Fruit fly (Drosophila melanogaster): ENCODE data around the gene RpS21.

Gene RpS21

dm6 chr2L:2857862-2858734, 2.2 kb downstream of the RpS21 start (continued):
- no peak for TF ChIP-seq ewg (GFP tag; optimal IDR thresholded peaks at IDR 0.05)
- peak; percentile 19 for TF ChIP-seq ERR (GFP tag; optimal IDR thresholded peaks at IDR 0.05)
- TF ChIP-seq CG18619 (GFP tag; optimal IDR thresholded peaks at IDR 0.05) = no peak
- 0 out of 3 replicates have a peak, but pooled peaks have one; percentile 24 for TF ChIP-seq tgo (GFP tag; IDR thresholded peaks at IDR 0.05)
- TF ChIP-seq klu (GFP tag; IDR thresholded peaks at IDR 0.05) = no peak
- TF ChIP-seq CG9817 (tag; optimal IDR thresholded peaks at IDR 0.05) = no peak
- TF ChIP-seq CG7556 (GFP tag; optimal IDR thresholded peaks at IDR 0.05) = peak; percentile 14
- TF ChIP-seq CG18764 (GFP tag; optimal IDR thresholded peaks at IDR 0.05) = no peak
- peak; percentile 83 for TF ChIP-seq Drgx (GFP tag; IDR thresholded peaks at IDR 0.05)
- TF ChIP-seq pan (optimal IDR thresholded peaks at IDR 0.05) = no peak
- no peak for TF ChIP-seq pan (GFP tag; optimal IDR thresholded peaks at IDR 0.05 in 1 of 2, IDR thresholded peaks at IDR 0.05 in 1 of 2)
- peak; percentile 1 for TF ChIP-seq CG5245 (GFP tag; optimal IDR thresholded peaks at IDR 0.05)
- peak; percentile 8 for TF ChIP-seq shn (GFP tag; optimal IDR thresholded peaks at IDR 0.05)
- peak; percentile 85 for TF ChIP-seq cg (GFP tag; optimal IDR thresholded peaks at IDR 0.05)
- TF ChIP-seq dysf (GFP tag; IDR thresholded peaks at IDR 0.05) = 0 out of 3 replicates have a peak, but pooled peaks have one; percentile 40
- no peak for TF ChIP-seq CG12104 (GFP tag; optimal IDR thresholded peaks at IDR 0.05)
- TF ChIP-seq CG13296 (GFP tag; optimal IDR thresholded peaks at IDR 0.05) = peak; percentile 20
- TF ChIP-seq chinmo (GFP tag; IDR thresholded peaks at IDR 0.05; ENCODE audit: partially characterized antibody) = peak; percentile 88; the same call in 3 of the 4 replicates
- peak; percentile 11 for TF ChIP-seq Sox100B (GFP tag; optimal IDR thresholded peaks at IDR 0.05)
- no peak for TF ChIP-seq kni (GFP tag; optimal IDR thresholded peaks at IDR 0.05)
- TF ChIP-seq yki (optimal IDR thresholded peaks at IDR 0.05) = no peak
- TF ChIP-seq hth (optimal IDR thresholded peaks at IDR 0.05) = no peak
- no peak for TF ChIP-seq Hmr (GFP tag; optimal IDR thresholded peaks at IDR 0.05)
- no peak for TF ChIP-seq Elba2 (GFP tag; optimal IDR thresholded peaks at IDR 0.05)
- no peak for TF ChIP-seq org-1 (GFP tag; optimal IDR thresholded peaks at IDR 0.05)
- TF ChIP-seq CG2678 (tag; optimal IDR thresholded peaks at IDR 0.05) = peak; percentile 36
- TF ChIP-seq CG1603 (tag; optimal IDR thresholded peaks at IDR 0.05) = no peak
- TF ChIP-seq CG2120 (GFP tag; optimal IDR thresholded peaks at IDR 0.05) = peak; percentile 31

dm6 chr2L:2861140-2861884, 5.4 kb downstream of the RpS21 start:
- TF ChIP-seq gce (GFP tag; IDR thresholded peaks at IDR 0.05) (peak; percentile 11; the same call in 1 of the 3 replicates), CG33557 (GFP tag; optimal IDR thresholded peaks at IDR 0.05) (peak; percentile 15), crol (GFP tag; IDR thresholded peaks at IDR 0.05) (no peak), Fer2 (tag; optimal IDR thresholded peaks at IDR 0.05) (no peak), tap (tag; optimal IDR thresholded peaks at IDR 0.05) (no peak), ind (GFP tag; optimal IDR thresholded peaks at IDR 0.05) (no peak), CG15011 (GFP tag; optimal IDR thresholded peaks at IDR 0.05) (no peak), CG18476 (GFP tag; optimal IDR thresholded peaks at IDR 0.05) (no peak), ranshi (GFP tag; IDR thresholded peaks at IDR 0.05) (no peak), yki (optimal IDR thresholded peaks at IDR 0.05) (no peak), CG2129 (GFP tag; IDR thresholded peaks at IDR 0.05; ENCODE audit: partially characterized antibody) (no peak), kni (GFP tag; optimal IDR thresholded peaks at IDR 0.05) (peak; percentile 96), ewg (GFP tag; optimal IDR thresholded peaks at IDR 0.05) (no peak), CG12769 (tag; optimal IDR thresholded peaks at IDR 0.05) (peak; percentile 45), CG9797 (GFP tag; optimal IDR thresholded peaks at IDR 0.05) (no peak), CG3407 (GFP tag; optimal IDR thresholded peaks at IDR 0.05) (no peak), CG10366 (GFP tag; IDR thresholded peaks at IDR 0.05) (no peak), CG32772 (GFP tag; IDR thresholded peaks at IDR 0.05) (0 out of 2 replicates have a peak, but pooled peaks have one; percentile 25), Dfd (GFP tag; optimal IDR thresholded peaks at IDR 0.05) (no peak), ara (GFP tag; IDR thresholded peaks at IDR 0.05) (no peak), MBD-R2 (GFP tag; IDR thresholded peaks at IDR 0.05) (no peak), psq (GFP tag; optimal IDR thresholded peaks at IDR 0.05) (no peak), ci (GFP tag; IDR thresholded peaks at IDR 0.05) (peak; percentile 77), Dek (tag; optimal IDR thresholded peaks at IDR 0.05) (no peak)

Data from whole organism, embryonic.